Fruit fly (Drosophila melanogaster) whole organism, embryonic: Measurements from ENCODE around the gene CG15208.

Experiments used
- CG10274 ChIP-seq: fragments of 200-800 bp; sonication (Bioruptor generic); optimal IDR thresholded peaks from 3 replicates; lab custom pipeline; 2017; ENCODE audit warnings: missing biosample characterization, mild to moderate bottlenecking, missing genetic modification characterization
- CG14667 ChIP-seq: fragments of 200-800 bp; sonication (Bioruptor generic); IDR thresholded peaks from 2 replicates; pipeline ENCODE4 v1.3.6; 2022; ENCODE audit warnings: missing biosample characterization, missing genetic modification characterization
- CG17359 ChIP-seq: fragments of 200-800 bp; sonication (Bioruptor generic); optimal IDR thresholded peaks from 3 replicates; lab custom pipeline; 2018; ENCODE audit warnings: missing biosample characterization, mild to moderate bottlenecking, missing genetic modification characterization, moderate library complexity
- CG17568 ChIP-seq: fragments of 200-800 bp; sonication (Bioruptor generic); optimal IDR thresholded peaks from 2 replicates; lab custom pipeline; 2018; ENCODE audit warnings: missing biosample characterization, mild to moderate bottlenecking, missing genetic modification characterization, moderate library complexity
- CG17912 ChIP-seq: fragments of 200-800 bp; sonication (Bioruptor generic); optimal IDR thresholded peaks from 2 replicates; lab custom pipeline; 2018; ENCODE audit warnings: missing biosample characterization, mild to moderate bottlenecking, missing genetic modification characterization
- CG18476 ChIP-seq: fragments of 200-800 bp; sonication (Bioruptor generic); optimal IDR thresholded peaks from 2 replicates; lab custom pipeline; 2016; ENCODE audit warnings: missing biosample characterization, mild to moderate bottlenecking, missing genetic modification characterization
- CG2116 ChIP-seq: fragments of 200-800 bp; sonication (Bioruptor generic); optimal IDR thresholded peaks from 3 replicates; lab custom pipeline; 2018; ENCODE audit warnings: missing biosample characterization, mild to moderate bottlenecking, missing genetic modification characterization
- CG32767 ChIP-seq: fragments of 200-800 bp; sonication (Bioruptor generic); IDR thresholded peaks from 2 replicates; pipeline ENCODE4 v1.3.6; 2022; ENCODE audit warnings: missing biosample characterization, missing genetic modification characterization
- CG4328 ChIP-seq: fragments of 200-800 bp; sonication (Bioruptor generic); optimal IDR thresholded peaks from 3 replicates; lab custom pipeline; 2017; ENCODE audit warnings: missing biosample characterization, missing genetic modification reagents, missing genetic modification characterization
- CG6272 ChIP-seq: fragments of 200-800 bp; sonication (Bioruptor generic); IDR thresholded peaks from 2 replicates; pipeline ENCODE4 v1.3.6; 2022; ENCODE audit warnings: missing biosample characterization, missing genetic modification characterization
- CG6683 ChIP-seq: fragments of 200-800 bp; sonication (Bioruptor generic); optimal IDR thresholded peaks from 2 replicates; lab custom pipeline; 2017; ENCODE audit warnings: missing biosample characterization, mild to moderate bottlenecking, missing genetic modification characterization, missing genetic modification reagents
- CG6791 ChIP-seq: fragments of 200-800 bp; sonication (Bioruptor generic); IDR thresholded peaks from 3 replicates; pipeline ENCODE4 v1.3.6; 2022; ENCODE audit warnings: missing biosample characterization, missing genetic modification characterization; ENCODE audit not compliant: partially characterized antibody
- CG6813 ChIP-seq: fragments of 200-800 bp; sonication (Bioruptor generic); optimal IDR thresholded peaks from 2 replicates; lab custom pipeline; 2017; ENCODE audit warnings: missing biosample characterization, missing genetic modification characterization, mild to moderate bottlenecking, moderate library complexity, missing genetic modification reagents
- Camta ChIP-seq: fragments of 200-800 bp; sonication (Bioruptor generic); optimal IDR thresholded peaks from 2 replicates; lab custom pipeline; 2016; ENCODE audit warnings: missing biosample characterization, missing genetic modification characterization
- CrebB ChIP-seq: fragments of 200-800 bp; sonication (Bioruptor generic); optimal IDR thresholded peaks from 3 replicates; lab custom pipeline; 2018; ENCODE audit warnings: missing biosample characterization, mild to moderate bottlenecking, missing genetic modification characterization
- D ChIP-seq, 2 experiments: fragments of 200-800 bp in 1 of 2; fragments of >200 bp in 1 of 2; sonication (Bioruptor generic) in 1 of 2; optimal IDR thresholded peaks; 2 replicates in 1 of 2; 3 replicates in 1 of 2; lab custom pipeline; 2017; ENCODE audit warnings: mild to moderate bottlenecking in 1 of 2, missing biosample characterization in 1 of 2, missing genetic modification characterization in 1 of 2, missing genetic modification reagents in 1 of 2
- E2f2 ChIP-seq: fragments of 200-800 bp; sonication (Bioruptor generic); IDR thresholded peaks from 2 replicates; pipeline ENCODE4 v1.3.6; 2022; ENCODE audit warnings: missing biosample characterization, missing genetic modification characterization
- Fer1 ChIP-seq: fragments of 200-800 bp; sonication (Bioruptor generic); optimal IDR thresholded peaks from 2 replicates; lab custom pipeline; 2017; ENCODE audit warnings: missing biosample characterization, mild to moderate bottlenecking, missing genetic modification characterization
- HmgZ ChIP-seq: fragments of 200-800 bp; sonication (Bioruptor generic); optimal IDR thresholded peaks from 2 replicates; lab custom pipeline; 2018; ENCODE audit warnings: missing biosample characterization, mild to moderate bottlenecking, missing genetic modification characterization
- Hmr ChIP-seq: fragments of 200-800 bp; sonication (Bioruptor generic); optimal IDR thresholded peaks from 3 replicates; lab custom pipeline; 2017; ENCODE audit warnings: mild to moderate bottlenecking, missing biosample characterization, missing genetic modification reagents, missing genetic modification characterization
- Lpt ChIP-seq: fragments of >200 bp; optimal IDR thresholded peaks from 2 replicates; lab custom pipeline; 2018; ENCODE audit warnings: missing biosample characterization, missing genetic modification characterization
- MBD-R2 ChIP-seq: fragments of 200-800 bp; sonication (Bioruptor generic); IDR thresholded peaks from 2 replicates; pipeline ENCODE4 v1.3.6; 2022; ENCODE audit warnings: missing biosample characterization, missing genetic modification characterization
- Mad ChIP-seq: fragments of 200-800 bp; sonication (Bioruptor generic); optimal IDR thresholded peaks from 2 replicates; lab custom pipeline; 2016; ENCODE audit warnings: missing biosample characterization, missing genetic modification characterization
- Mrtf ChIP-seq: fragments of 200-800 bp; sonication (Bioruptor generic); IDR thresholded peaks from 3 replicates; pipeline ENCODE4 v1.3.6; 2022; ENCODE audit warnings: missing biosample characterization, missing genetic modification characterization
- Ravus ChIP-seq: fragments of 200-800 bp; sonication (Bioruptor generic); IDR thresholded peaks from 2 replicates; pipeline ENCODE4 v1.3.6; 2022; ENCODE audit warnings: missing biosample characterization, missing genetic modification characterization
- Sry-β ChIP-seq: fragments of 200-800 bp; sonication (Bioruptor generic); optimal IDR thresholded peaks from 2 replicates; lab custom pipeline; 2018; ENCODE audit warnings: missing biosample characterization, mild to moderate bottlenecking, missing genetic modification characterization, moderate library complexity
- TFAM ChIP-seq: fragments of 200-800 bp; sonication (Bioruptor generic); optimal IDR thresholded peaks from 2 replicates; lab custom pipeline; 2017; ENCODE audit warnings: missing biosample characterization, missing genetic modification characterization, inconsistent platforms
- YL-1 ChIP-seq: fragments of 200-800 bp; sonication (Bioruptor generic); optimal IDR thresholded peaks from 3 replicates; lab custom pipeline; 2017; ENCODE audit warnings: missing biosample characterization, mild to moderate bottlenecking, missing genetic modification characterization
- ara ChIP-seq: fragments of 200-800 bp; sonication (Bioruptor generic); IDR thresholded peaks from 2 replicates; pipeline ENCODE4 v1.3.6; 2022; ENCODE audit warnings: missing biosample characterization, missing genetic modification characterization
- chm ChIP-seq: fragments of 200-800 bp; sonication (Bioruptor generic); IDR thresholded peaks from 2 replicates; pipeline ENCODE4 v1.3.6; 2022; ENCODE audit warnings: missing biosample characterization, missing genetic modification characterization
- crc ChIP-seq: fragments of 200-800 bp; sonication (Bioruptor generic); optimal IDR thresholded peaks from 2 replicates; lab custom pipeline; 2016; ENCODE audit warnings: missing biosample characterization, missing genetic modification characterization
- da ChIP-seq: fragments of 200-800 bp; sonication (Bioruptor generic); optimal IDR thresholded peaks from 2 replicates; lab custom pipeline; 2016; ENCODE audit warnings: missing biosample characterization, missing genetic modification characterization
- dmrt99B ChIP-seq: fragments of 200-800 bp; sonication (Bioruptor generic); optimal IDR thresholded peaks from 2 replicates; lab custom pipeline; 2018; ENCODE audit warnings: missing biosample characterization, mild to moderate bottlenecking, missing genetic modification characterization, moderate library complexity
- gcm2 ChIP-seq: fragments of 200-800 bp; sonication (Bioruptor generic); optimal IDR thresholded peaks from 2 replicates; lab custom pipeline; 2016; ENCODE audit warnings: missing biosample characterization, missing genetic modification characterization
- gsb-n ChIP-seq: fragments of 200-800 bp; sonication (Bioruptor generic); optimal IDR thresholded peaks from 3 replicates; lab custom pipeline; 2018; ENCODE audit warnings: missing biosample characterization, mild to moderate bottlenecking, missing genetic modification characterization
- hbn ChIP-seq: fragments of 200-800 bp; sonication (Bioruptor generic); IDR thresholded peaks from 2 replicates; pipeline ENCODE4 v1.3.6; 2022; ENCODE audit warnings: missing biosample characterization, missing genetic modification characterization; ENCODE audit not compliant: partially characterized antibody
- her ChIP-seq: fragments of 200-800 bp; sonication (Bioruptor generic); optimal IDR thresholded peaks from 2 replicates; lab custom pipeline; 2016; ENCODE audit warnings: missing biosample characterization, missing genetic modification characterization
- hkb ChIP-seq, 2 experiments: fragments of 200-800 bp in 1 of 2; fragments of >200 bp in 1 of 2; sonication (Bioruptor generic) in 1 of 2; IDR thresholded peaks in 1 of 2; optimal IDR thresholded peaks in 1 of 2; 2 replicates each; pipeline versions ENCODE4 v1.3.6 to Lab custom; 2017 to 2022; ENCODE audit warnings: missing biosample characterization in 1 of 2, missing genetic modification characterization in 1 of 2
- nerfin-1 ChIP-seq: fragments of 200-800 bp; sonication (Bioruptor generic); optimal IDR thresholded peaks from 3 replicates; lab custom pipeline; 2019; ENCODE audit warnings: missing biosample characterization, mild to moderate bottlenecking, missing genetic modification characterization, moderate library complexity
- onecut ChIP-seq: fragments of 200-800 bp; sonication (Bioruptor generic); IDR thresholded peaks from 2 replicates; pipeline ENCODE4 v1.3.6; 2022; ENCODE audit warnings: missing biosample characterization, missing genetic modification characterization
- peb ChIP-seq: fragments of 200-800 bp; sonication (Bioruptor generic); IDR thresholded peaks from 2 replicates; pipeline ENCODE4 v1.3.6; 2022; ENCODE audit warnings: missing biosample characterization, missing genetic modification characterization
- pita ChIP-seq: fragments of 200-800 bp; sonication (Bioruptor generic); optimal IDR thresholded peaks from 2 replicates; lab custom pipeline; 2017; ENCODE audit warnings: missing biosample characterization, mild to moderate bottlenecking, missing genetic modification characterization
- sd ChIP-seq: fragments of 200-800 bp; sonication (Bioruptor generic); optimal IDR thresholded peaks from 3 replicates; lab custom pipeline; 2018; ENCODE audit warnings: missing biosample characterization, mild to moderate bottlenecking, missing genetic modification characterization, moderate library complexity
- sens-2 ChIP-seq: fragments of 200-800 bp; sonication (Bioruptor generic); IDR thresholded peaks from 2 replicates; pipeline ENCODE4 v1.3.6; 2022; ENCODE audit warnings: missing biosample characterization, missing genetic modification characterization
- ssp ChIP-seq: fragments of 200-800 bp; sonication (Bioruptor generic); IDR thresholded peaks from 2 replicates; pipeline ENCODE4 v1.3.6; 2022; ENCODE audit warnings: missing biosample characterization, missing genetic modification characterization
- tna ChIP-seq: fragments of 200-800 bp; sonication (Bioruptor generic); IDR thresholded peaks from 2 replicates; pipeline ENCODE4 v1.3.6; 2022; ENCODE audit warnings: missing biosample characterization, missing genetic modification characterization; ENCODE audit not compliant: partially characterized antibody
- vvl ChIP-seq: fragments of 200-800 bp; sonication (Bioruptor generic); IDR thresholded peaks from 2 replicates; pipeline ENCODE4 v1.3.6; 2022; ENCODE audit warnings: missing biosample characterization, missing genetic modification characterization
- z ChIP-seq: fragments of 200-800 bp; sonication (Bioruptor generic); IDR thresholded peaks from 3 replicates; pipeline ENCODE4 v1.3.6; 2022; ENCODE audit warnings: missing biosample characterization, missing genetic modification characterization
- zen ChIP-seq: fragments of 200-800 bp; sonication (Bioruptor generic); optimal IDR thresholded peaks from 3 replicates; lab custom pipeline; 2018; ENCODE audit warnings: missing biosample characterization, mild to moderate bottlenecking, missing genetic modification characterization, moderate library complexity
- zfh1 ChIP-seq: fragments of 200-800 bp; sonication (Bioruptor generic); IDR thresholded peaks from 3 replicates; pipeline ENCODE4 v1.3.6; 2022; ENCODE audit warnings: missing biosample characterization, missing genetic modification characterization

Gene CG15208

DNA sequence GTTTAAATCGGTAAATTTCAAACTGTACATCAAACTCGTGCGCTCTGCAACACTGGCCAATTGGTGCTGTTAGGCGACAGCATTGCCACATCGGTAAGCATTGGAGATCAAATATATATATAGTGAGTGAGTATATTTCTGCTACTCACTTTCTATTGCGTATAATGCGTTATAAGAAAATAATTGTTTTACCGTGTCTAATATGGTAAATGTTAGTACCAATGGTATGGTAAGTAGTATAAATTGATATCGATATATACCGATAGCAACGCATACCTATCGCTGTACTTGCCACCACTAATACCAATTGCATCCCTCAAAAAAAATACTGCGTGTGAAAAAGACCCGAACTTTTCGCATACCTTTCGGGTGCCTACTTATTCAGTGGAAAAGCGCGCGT, 42.4 kb upstream of the CG15208 start, which contains the start of the genes sofe and CG2186 (continued):
- no peak for TF ChIP-seq gsb-n (tag; lab: Kevin White, UChicago)
- peak; percentile 43 for TF ChIP-seq Camta (GFP tag; lab: Kevin White, UChicago)
- TF ChIP-seq CG10274 (GFP tag; lab: Kevin White, UChicago): no peak
- TF ChIP-seq Lpt (GFP tag; lab: Kevin White, UChicago): no peak
- no peak for TF ChIP-seq hkb (optimal IDR thresholded peaks at IDR 0.05; lab: Kevin White, UChicago)
- TF ChIP-seq hkb (GFP tag; IDR thresholded peaks at IDR 0.05; lab: Robert Waterston, UW): 0 out of 2 replicates have a peak, but pooled peaks have one; percentile 39
- TF ChIP-seq Mad (GFP tag; lab: Kevin White, UChicago): peak; percentile 10
- peak; percentile 25 for TF ChIP-seq CG17912 (GFP tag; lab: Kevin White, UChicago)
- 0 out of 2 replicates have a peak, but pooled peaks have one; percentile 15 for TF ChIP-seq CG32767 (GFP tag; lab: Robert Waterston, UW)
- peak; percentile 64; the same call in 1 of the 2 replicates for TF ChIP-seq vvl (GFP tag; lab: Robert Waterston, UW)
- peak; percentile 79 for TF ChIP-seq E2f2 (GFP tag; lab: Robert Waterston, UW)
- no peak for TF ChIP-seq z
- no peak for TF ChIP-seq Ravus (GFP tag; lab: Robert Waterston, UW)
- no peak for TF ChIP-seq Mrtf (GFP tag; lab: Robert Waterston, UW)
- TF ChIP-seq nerfin-1 (tag; lab: Kevin White, UChicago): no peak
- no peak for TF ChIP-seq CG14667 (GFP tag; lab: Robert Waterston, UW)
- peak; percentile 45; the same call in 1 of the 3 replicates for TF ChIP-seq zfh1 (GFP tag; lab: Robert Waterston, UW)
- peak; percentile 80 for TF ChIP-seq hbn (GFP tag; lab: Robert Waterston, UW)
- no peak for TF ChIP-seq dmrt99B (tag; lab: Kevin White, UChicago)
- peak; percentile 10 for TF ChIP-seq Fer1 (GFP tag; lab: Kevin White, UChicago)
- TF ChIP-seq ara: no peak
- peak; percentile 70 for TF ChIP-seq tna (GFP tag; lab: Robert Waterston, UW)
- no peak for TF ChIP-seq YL-1 (GFP tag; lab: Kevin White, UChicago)
- no peak for TF ChIP-seq CG6683 (GFP tag; lab: Kevin White, UChicago)
- TF ChIP-seq peb (GFP tag; lab: Robert Waterston, UW): no peak
- TF ChIP-seq CG17568 (GFP tag; lab: Kevin White, UChicago): no peak
- TF ChIP-seq crc (GFP tag; lab: Kevin White, UChicago): peak; percentile 41
- peak; percentile 30 for TF ChIP-seq CG18476 (GFP tag; lab: Kevin White, UChicago)
- TF ChIP-seq HmgZ: peak; percentile 61
- no peak for TF ChIP-seq CG6272 (GFP tag; lab: Robert Waterston, UW)
- no peak for TF ChIP-seq CG6813 (GFP tag; lab: Kevin White, UChicago)
- TF ChIP-seq sd (tag; lab: Kevin White, UChicago): no peak
- no peak for TF ChIP-seq onecut (GFP tag; lab: Robert Waterston, UW)
- no peak for TF ChIP-seq her (GFP tag; lab: Kevin White, UChicago)
- TF ChIP-seq CG4328 (GFP tag; lab: Kevin White, UChicago): no peak
- TF ChIP-seq chm (GFP tag; lab: Robert Waterston, UW): no peak
- no peak for TF ChIP-seq Hmr
- TF ChIP-seq gcm2 (GFP tag; lab: Kevin White, UChicago): no peak
- TF ChIP-seq sens-2 (GFP tag; lab: Robert Waterston, UW): no peak
- TF ChIP-seq da (GFP tag; lab: Kevin White, UChicago): no peak
- TF ChIP-seq CG17359 (tag; lab: Kevin White, UChicago): peak; percentile 28
- TF ChIP-seq CG2116 (GFP tag; lab: Kevin White, UChicago): peak; percentile 93
- TF ChIP-seq TFAM (GFP tag; lab: Kevin White, UChicago): no peak
- peak; percentile 38; the same call in 1 of the 2 replicates for TF ChIP-seq ssp (GFP tag; lab: Robert Waterston, UW)
- TF ChIP-seq zen (tag; lab: Kevin White, UChicago): peak; percentile 59
- no peak for TF ChIP-seq Sry-β (GFP tag; lab: Kevin White, UChicago)
- no peak for TF ChIP-seq D (optimal IDR thresholded peaks at IDR 0.05; lab: Kevin White, UChicago)
- TF ChIP-seq D (GFP tag; optimal IDR thresholded peaks at IDR 0.05; lab: Kevin White, UChicago): no peak
- no peak for TF ChIP-seq pita (GFP tag; lab: Kevin White, UChicago)
- TF ChIP-seq CG6791 (GFP tag; lab: Robert Waterston, UW): peak; percentile 67
- TF ChIP-seq MBD-R2 (GFP tag; lab: Robert Waterston, UW): peak; percentile 57
- TF ChIP-seq CrebB (tag; lab: Kevin White, UChicago): peak; percentile 39
